Fruit fly (Drosophila melanogaster) whole organism, embryonic: ENCODE measurements around the gene Dpy-30L1.
A peak's percentile ranks its signal among the peaks of the same experiment; 100 is the strongest.

Experiments
- Adf1 ChIP-seq: fragments of 200-800 bp; sonication (Bioruptor generic); IDR thresholded peaks from 2 replicates; pipeline ENCODE4 v1.3.6; 2022; ENCODE audit warnings: missing biosample characterization, missing genetic modification characterization
- BEAF-32 ChIP-seq: fragments of 200-800 bp; sonication (Bioruptor generic); optimal IDR thresholded peaks from 3 replicates; lab custom pipeline; 2017; ENCODE audit warnings: missing biosample characterization, missing genetic modification characterization, mild to moderate bottlenecking, moderate library complexity, missing genetic modification reagents
- CG10147 ChIP-seq: fragments of 200-800 bp; sonication (Bioruptor generic); optimal IDR thresholded peaks from 2 replicates; lab custom pipeline; 2019; ENCODE audit warnings: missing biosample characterization, mild to moderate bottlenecking, missing genetic modification characterization, moderate library complexity
- CG10267 ChIP-seq: fragments of 200-800 bp; sonication (Bioruptor generic); optimal IDR thresholded peaks from 2 replicates; lab custom pipeline; 2018; ENCODE audit warnings: missing biosample characterization, mild to moderate bottlenecking, missing genetic modification characterization, moderate library complexity
- CG10321 ChIP-seq: fragments of 200-800 bp; sonication (Bioruptor generic); IDR thresholded peaks from 2 replicates; pipeline ENCODE4 v1.3.6; 2022; ENCODE audit warnings: missing biosample characterization, missing genetic modification characterization
- CG10959 ChIP-seq: fragments of 200-800 bp; sonication (Bioruptor generic); IDR thresholded peaks from 2 replicates; pipeline ENCODE4 v1.3.6; 2022; ENCODE audit warnings: missing biosample characterization, missing genetic modification characterization
- CG11696 ChIP-seq: fragments of 200-800 bp; sonication (Bioruptor generic); IDR thresholded peaks from 2 replicates; pipeline ENCODE4 v1.3.6; 2022; ENCODE audit warnings: missing biosample characterization, missing genetic modification characterization
- CG12219 ChIP-seq: fragments of 200-800 bp; sonication (Bioruptor generic); optimal IDR thresholded peaks from 3 replicates; lab custom pipeline; 2018; ENCODE audit warnings: missing biosample characterization, mild to moderate bottlenecking, missing genetic modification characterization
- CG12236 ChIP-seq: fragments of 200-800 bp; sonication (Bioruptor generic); optimal IDR thresholded peaks from 2 replicates; lab custom pipeline; 2016; ENCODE audit warnings: missing biosample characterization, missing genetic modification characterization
- CG13775 ChIP-seq: fragments of 200-800 bp; sonication (Bioruptor generic); optimal IDR thresholded peaks from 3 replicates; lab custom pipeline; 2017; ENCODE audit warnings: missing biosample characterization, mild to moderate bottlenecking, missing genetic modification characterization
- CG15269 ChIP-seq: fragments of 200-800 bp; sonication (Bioruptor generic); optimal IDR thresholded peaks from 2 replicates; lab custom pipeline; 2018; ENCODE audit warnings: missing biosample characterization, mild to moderate bottlenecking, missing genetic modification characterization, moderate library complexity
- CG1529 ChIP-seq: fragments of 200-800 bp; sonication (Bioruptor generic); optimal IDR thresholded peaks from 3 replicates; lab custom pipeline; 2018; ENCODE audit warnings: missing biosample characterization, missing genetic modification characterization
- CG17912 ChIP-seq: fragments of 200-800 bp; sonication (Bioruptor generic); optimal IDR thresholded peaks from 2 replicates; lab custom pipeline; 2018; ENCODE audit warnings: missing biosample characterization, mild to moderate bottlenecking, missing genetic modification characterization
- CG2116 ChIP-seq: fragments of 200-800 bp; sonication (Bioruptor generic); optimal IDR thresholded peaks from 3 replicates; lab custom pipeline; 2018; ENCODE audit warnings: missing biosample characterization, mild to moderate bottlenecking, missing genetic modification characterization
- CG2875 ChIP-seq: fragments of 200-800 bp; sonication (Bioruptor generic); optimal IDR thresholded peaks from 2 replicates; lab custom pipeline; 2017; ENCODE audit warnings: missing biosample characterization, mild to moderate bottlenecking, missing genetic modification characterization, missing genetic modification reagents
- CG31441 ChIP-seq: fragments of 200-800 bp; sonication (Bioruptor generic); IDR thresholded peaks from 2 replicates; pipeline ENCODE4 v1.3.6; 2022; ENCODE audit warnings: missing biosample characterization, missing genetic modification characterization
- CG32532 ChIP-seq: fragments of 200-800 bp; sonication (Bioruptor generic); IDR thresholded peaks from 2 replicates; pipeline ENCODE4 v1.3.6; 2022; ENCODE audit warnings: missing biosample characterization, missing genetic modification characterization
- CG4360 ChIP-seq: fragments of 200-800 bp; sonication (Bioruptor generic); IDR thresholded peaks from 2 replicates; pipeline ENCODE4 v1.3.6; 2022; ENCODE audit warnings: missing biosample characterization, missing genetic modification characterization
- CG6254 ChIP-seq: fragments of 200-800 bp; sonication (Bioruptor generic); optimal IDR thresholded peaks from 3 replicates; lab custom pipeline; 2017; ENCODE audit warnings: mild to moderate bottlenecking, missing biosample characterization, missing genetic modification reagents, missing genetic modification characterization
- CG7987 ChIP-seq: fragments of 200-800 bp; sonication (Bioruptor generic); optimal IDR thresholded peaks from 2 replicates; lab custom pipeline; 2018; ENCODE audit warnings: missing biosample characterization, mild to moderate bottlenecking, missing genetic modification characterization, moderate library complexity
- CG8089 ChIP-seq: fragments of 200-800 bp; sonication (Bioruptor generic); optimal IDR thresholded peaks from 3 replicates; lab custom pipeline; 2016; ENCODE audit warnings: missing biosample characterization, missing genetic modification characterization
- CG8944 ChIP-seq: fragments of 200-800 bp; sonication (Bioruptor generic); optimal IDR thresholded peaks from 3 replicates; lab custom pipeline; 2016; ENCODE audit warnings: missing biosample characterization, missing genetic modification characterization
- Camta ChIP-seq: fragments of 200-800 bp; sonication (Bioruptor generic); optimal IDR thresholded peaks from 2 replicates; lab custom pipeline; 2016; ENCODE audit warnings: missing biosample characterization, missing genetic modification characterization
- D19B ChIP-seq: fragments of 200-800 bp; sonication (Bioruptor generic); optimal IDR thresholded peaks from 2 replicates; lab custom pipeline; 2017; ENCODE audit warnings: missing biosample characterization, mild to moderate bottlenecking, missing genetic modification characterization
- Eip74EF ChIP-seq, 2 experiments: fragments of 200-800 bp in 1 of 2; fragments of >200 bp in 1 of 2; sonication (Bioruptor generic) in 1 of 2; optimal IDR thresholded peaks; 2 replicates each; lab custom pipeline; 2017 to 2019; ENCODE audit warnings: missing biosample characterization in 2 of 2, missing genetic modification characterization in 2 of 2, mild to moderate bottlenecking in 1 of 2, moderate library complexity in 1 of 2
- H15 ChIP-seq: fragments of 200-800 bp; sonication (Bioruptor generic); IDR thresholded peaks from 3 replicates; pipeline ENCODE4 v1.3.6; 2022; ENCODE audit warnings: missing biosample characterization, missing genetic modification characterization
- H2.0 ChIP-seq: fragments of 200-800 bp; sonication (Bioruptor generic); IDR thresholded peaks from 2 replicates; pipeline ENCODE4 v1.3.6; 2022; ENCODE audit warnings: missing biosample characterization, missing genetic modification characterization
- Meics ChIP-seq: fragments of 200-800 bp; sonication (Bioruptor generic); optimal IDR thresholded peaks from 2 replicates; lab custom pipeline; 2017; ENCODE audit warnings: missing biosample characterization, mild to moderate bottlenecking, missing genetic modification characterization
- NC2α ChIP-seq: fragments of 200-800 bp; sonication (Bioruptor generic); optimal IDR thresholded peaks from 2 replicates; lab custom pipeline; 2016; ENCODE audit warnings: missing biosample characterization, missing genetic modification characterization
- Rfx ChIP-seq: fragments of 200-800 bp; sonication (Bioruptor generic); IDR thresholded peaks from 2 replicates; pipeline ENCODE4 v1.3.6; 2022; ENCODE audit warnings: missing biosample characterization, missing genetic modification characterization
- Xbp1 ChIP-seq: fragments of 200-800 bp; sonication (Bioruptor generic); optimal IDR thresholded peaks from 3 replicates; lab custom pipeline; 2016; ENCODE audit warnings: missing biosample characterization, mild to moderate bottlenecking, missing genetic modification characterization
- bcd ChIP-seq: fragments of 200-800 bp; sonication (Bioruptor generic); optimal IDR thresholded peaks from 2 replicates; lab custom pipeline; 2017; ENCODE audit warnings: missing biosample characterization, mild to moderate bottlenecking, missing genetic modification characterization
- caup ChIP-seq: fragments of 200-800 bp; sonication (Bioruptor generic); optimal IDR thresholded peaks from 3 replicates; lab custom pipeline; 2017; ENCODE audit warnings: missing biosample characterization, mild to moderate bottlenecking, missing genetic modification characterization, moderate library complexity; ENCODE audit not compliant: severe bottlenecking
- gce ChIP-seq: fragments of 200-800 bp; sonication (Bioruptor generic); IDR thresholded peaks from 3 replicates; pipeline ENCODE4 v1.3.6; 2022; ENCODE audit warnings: missing biosample characterization, missing genetic modification characterization
- hb ChIP-seq: fragments of 200-800 bp; sonication (Bioruptor generic); IDR thresholded peaks from 3 replicates; pipeline ENCODE4 v1.3.6; 2022; ENCODE audit warnings: missing biosample characterization, missing genetic modification characterization; ENCODE audit not compliant: partially characterized antibody
- hkb ChIP-seq, 2 experiments: fragments of 200-800 bp in 1 of 2; fragments of >200 bp in 1 of 2; sonication (Bioruptor generic) in 1 of 2; IDR thresholded peaks in 1 of 2; optimal IDR thresholded peaks in 1 of 2; 2 replicates each; pipeline versions ENCODE4 v1.3.6 to Lab custom; 2017 to 2022; ENCODE audit warnings: missing biosample characterization in 1 of 2, missing genetic modification characterization in 1 of 2
- inv ChIP-seq: fragments of 200-800 bp; sonication (Bioruptor generic); IDR thresholded peaks from 2 replicates; pipeline ENCODE4 v1.3.6; 2022; ENCODE audit warnings: missing biosample characterization, missing genetic modification characterization; ENCODE audit not compliant: partially characterized antibody
- lola ChIP-seq, 3 experiments: fragments of >200 bp in 2 of 3; fragments of 200-800 bp in 1 of 3; sonication (Bioruptor generic) in 1 of 3; optimal IDR thresholded peaks; 2 replicates each; lab custom pipeline; 2017 to 2019; ENCODE audit warnings: missing biosample characterization in 3 of 3, missing genetic modification characterization in 3 of 3, mild to moderate bottlenecking in 1 of 3, moderate library complexity in 1 of 3
- nmo ChIP-seq: fragments of 200-800 bp; sonication (Bioruptor generic); optimal IDR thresholded peaks from 2 replicates; lab custom pipeline; 2018; ENCODE audit warnings: missing biosample characterization, mild to moderate bottlenecking, missing genetic modification characterization, moderate library complexity
- pho ChIP-seq: fragments of 200-800 bp; sonication (Bioruptor generic); optimal IDR thresholded peaks from 2 replicates; lab custom pipeline; 2016; ENCODE audit warnings: missing biosample characterization, missing genetic modification characterization
- pita ChIP-seq: fragments of 200-800 bp; sonication (Bioruptor generic); optimal IDR thresholded peaks from 2 replicates; lab custom pipeline; 2017; ENCODE audit warnings: missing biosample characterization, mild to moderate bottlenecking, missing genetic modification characterization
- sc ChIP-seq, 3 experiments: fragments of >200 bp in 2 of 3; fragments of 200-800 bp in 1 of 3; sonication (Bioruptor generic) in 1 of 3; optimal IDR thresholded peaks; 2 replicates in 2 of 3; 3 replicates in 1 of 3; lab custom pipeline; 2017; ENCODE audit warnings: mild to moderate bottlenecking in 1 of 3, missing biosample characterization in 1 of 3, missing genetic modification characterization in 1 of 3, missing genetic modification reagents in 1 of 3
- sima ChIP-seq: fragments of 200-800 bp; sonication (Bioruptor generic); optimal IDR thresholded peaks from 2 replicates; lab custom pipeline; 2016; ENCODE audit warnings: missing biosample characterization, missing genetic modification characterization
- sna ChIP-seq: fragments of 200-800 bp; sonication (Bioruptor generic); IDR thresholded peaks from 2 replicates; pipeline ENCODE4 v1.3.6; 2022; ENCODE audit warnings: missing biosample characterization, missing genetic modification characterization; ENCODE audit not compliant: partially characterized antibody
- tio ChIP-seq: fragments of 200-800 bp; sonication (Bioruptor generic); optimal IDR thresholded peaks from 2 replicates; lab custom pipeline; 2017; ENCODE audit warnings: missing biosample characterization, missing genetic modification characterization, inconsistent platforms
- wdn ChIP-seq: fragments of 200-800 bp; sonication (Bioruptor generic); IDR thresholded peaks from 2 replicates; pipeline ENCODE4 v1.3.6; 2022; ENCODE audit warnings: missing biosample characterization, missing genetic modification characterization
- yki ChIP-seq: fragments of >200 bp; optimal IDR thresholded peaks from 3 replicates; lab custom pipeline; 2018

The Dpy-30L1 gene

dm6 chr2L:10751879-10752620 lies 19.6 kb downstream of the Dpy-30L1 start (continued):
- TF ChIP-seq CG1529 (GFP tag; lab: Kevin White, UChicago) (peak; percentile 93), CG11696 (GFP tag; lab: Robert Waterston, UW) (peak; percentile 84), CG17912 (GFP tag; lab: Kevin White, UChicago) (peak; percentile 53), CG12236 (GFP tag; lab: Kevin White, UChicago) (peak; percentile 96), Adf1 (GFP tag; lab: Robert Waterston, UW) (no peak), CG15269 (peak; percentile 75), Xbp1 (GFP tag; lab: Kevin White, UChicago) (peak; percentile 32), CG31441 (GFP tag; lab: Robert Waterston, UW) (peak; percentile 84), caup (GFP tag; lab: Kevin White, UChicago) (peak; percentile 90), CG2116 (GFP tag; lab: Kevin White, UChicago) (peak; percentile 78), tio (peak; percentile 79), CG10147 (peak; percentile 47), Meics (GFP tag; lab: Kevin White, UChicago) (peak; percentile 63), H2.0 (GFP tag; lab: Robert Waterston, UW) (peak; percentile 60), CG7987 (peak; percentile 93), CG10321 (GFP tag; lab: Robert Waterston, UW) (0 out of 2 replicates have a peak, but pooled peaks have one; percentile 57), gce (GFP tag; lab: Robert Waterston, UW) (peak; percentile 92), hkb (optimal IDR thresholded peaks at IDR 0.05; lab: Kevin White, UChicago) (no peak), hkb (GFP tag; IDR thresholded peaks at IDR 0.05; lab: Robert Waterston, UW) (peak; percentile 71), sima (GFP tag; lab: Kevin White, UChicago) (peak; percentile 23), D19B (GFP tag; lab: Kevin White, UChicago) (no peak), Eip74EF (GFP tag; optimal IDR thresholded peaks at IDR 0.05; lab: Kevin White, UChicago) (peak in 1 of 2 experiments; percentile 37), H15 (peak; percentile 81), CG12219 (peak; percentile 79), bcd (GFP tag; lab: Kevin White, UChicago) (peak; percentile 88), NC2α (GFP tag; lab: Kevin White, UChicago) (peak; percentile 96), CG8944 (GFP tag; lab: Kevin White, UChicago) (peak; percentile 94), CG13775 (GFP tag; lab: Kevin White, UChicago) (peak; percentile 74), wdn (GFP tag; lab: Robert Waterston, UW) (peak; percentile 15; the same call in 1 of the 2 replicates), Rfx (GFP tag; lab: Robert Waterston, UW) (peak; percentile 54; the same call in 1 of the 2 replicates), inv (no peak), CG10959 (GFP tag; lab: Robert Waterston, UW) (peak; percentile 78), sc (optimal IDR thresholded peaks at IDR 0.05; lab: Kevin White, UChicago) (no peak), sc (GFP tag; optimal IDR thresholded peaks at IDR 0.05; lab: Kevin White, UChicago) (peak; percentile 96), CG10267 (peak; percentile 64), CG2875 (GFP tag; lab: Kevin White, UChicago) (peak; percentile 97), BEAF-32 (no peak), CG8089 (GFP tag; lab: Kevin White, UChicago) (peak; percentile 96), lola (GFP tag; optimal IDR thresholded peaks at IDR 0.05; lab: Kevin White, UChicago) (peak in 1 of 3 experiments; percentile 94), pita (no peak), hb (GFP tag; lab: Robert Waterston, UW) (no peak), sna (no peak), yki (lab: Kevin White, UChicago) (no peak), CG4360 (GFP tag; lab: Robert Waterston, UW) (peak; percentile 81), CG6254 (GFP tag; lab: Kevin White, UChicago) (peak; percentile 89), Camta (GFP tag; lab: Kevin White, UChicago) (peak; percentile 94), nmo (peak; percentile 56), pho (GFP tag; lab: Kevin White, UChicago) (peak; percentile 55), CG32532 (GFP tag; lab: Robert Waterston, UW) (peak; percentile 19; the same call in 1 of the 2 replicates)
